Worm (Caenorhabditis elegans) whole organism, mixed stage, embryonic: ENCODE results near the gene tbx-43.

Source experiments
- ceh-43 ChIP-seq: fragments of 200-800 bp; sonication (Bioruptor generic); optimal IDR thresholded peaks from 2 replicates; lab custom pipeline; 2018; ENCODE audit warnings: mild to moderate bottlenecking, missing genetic modification characterization, moderate library complexity, missing compliant biosample characterization
- cnd-1 ChIP-seq: fragments of 200-800 bp; sonication (Bioruptor generic); optimal IDR thresholded peaks from 2 replicates; lab custom pipeline; 2018; ENCODE audit warnings: mild to moderate bottlenecking, missing genetic modification characterization, missing compliant biosample characterization
- elt-1 ChIP-seq: sonication (generic microtip); optimal IDR thresholded peaks from 2 replicates; lab custom pipeline; 2017; ENCODE audit warnings: missing genetic modification characterization, mild to moderate bottlenecking, missing compliant biosample characterization, antibody characterized with exemption, moderate library complexity, borderline replicate concordance; ENCODE audit not compliant: insufficient read depth
- hlh-1 ChIP-seq: fragments of 150-350 bp; optimal IDR thresholded peaks from 2 replicates; lab custom pipeline; 2014; ENCODE audit warnings: missing biosample characterization, missing genetic modification reagents, missing genetic modification characterization
- lin-13 ChIP-seq: fragments of 150-350 bp; optimal IDR thresholded peaks from 2 replicates; lab custom pipeline; 2014; ENCODE audit warnings: missing biosample characterization, missing genetic modification characterization
- lsy-2 ChIP-seq: fragments of 150-350 bp; optimal IDR thresholded peaks from 2 replicates; lab custom pipeline; 2014; ENCODE audit warnings: missing biosample characterization, missing genetic modification characterization
- mep-1 ChIP-seq: fragments of 150-350 bp; optimal IDR thresholded peaks from 2 replicates; lab custom pipeline; 2017; ENCODE audit warnings: missing biosample characterization, missing genetic modification reagents, missing genetic modification characterization, inconsistent platforms
- nhr-76 ChIP-seq: sonication (generic microtip); optimal IDR thresholded peaks from 2 replicates; lab custom pipeline; 2017; ENCODE audit warnings: missing biosample characterization, missing genetic modification characterization
- pha-4 ChIP-seq: fragments of 150-350 bp; optimal IDR thresholded peaks from 2 replicates; lab custom pipeline; 2018; ENCODE audit warnings: missing biosample characterization, missing genetic modification reagents, missing genetic modification characterization
- snpc-4 ChIP-seq: fragments of 150-350 bp; optimal IDR thresholded peaks from 2 replicates; lab custom pipeline; 2014; ENCODE audit warnings: missing biosample characterization, missing genetic modification characterization
- unc-39 ChIP-seq: fragments of 150-350 bp; optimal IDR thresholded peaks from 2 replicates; lab custom pipeline; 2014; ENCODE audit warnings: missing biosample characterization, missing genetic modification characterization
- unc-62 ChIP-seq: fragments of 150-350 bp; optimal IDR thresholded peaks from 2 replicates; lab custom pipeline; 2014; ENCODE audit warnings: missing biosample characterization, missing genetic modification reagents, missing genetic modification characterization

ce11 chrIII:1785776-1786175 is 15.9 kb upstream of the tbx-43 start:
- TF ChIP-seq lin-13 (tag; lab: Kevin White, UChicago): no peak
- TF ChIP-seq snpc-4 (tag; lab: Kevin White, UChicago): no peak
- no peak for TF ChIP-seq unc-62 (GFP tag; lab: Kevin White, UChicago)
- TF ChIP-seq lsy-2 (tag; lab: Kevin White, UChicago): no peak
- TF ChIP-seq unc-39: no peak
- no peak for TF ChIP-seq pha-4 (tag; lab: Kevin White, UChicago)
- TF ChIP-seq mep-1 (tag; lab: Kevin White, UChicago): no peak
- TF ChIP-seq nhr-76: no peak
- TF ChIP-seq ceh-43: no peak
- no peak for TF ChIP-seq hlh-1
- no peak for TF ChIP-seq cnd-1 (tag; lab: Kevin White, UChicago)
- TF ChIP-seq elt-1 (tag; lab: Kevin White, UChicago): no peak
